Worm (Caenorhabditis elegans): ENCODE measurements around the gene ubh-3.

- TF ChIP-seq aly-1 (tag; optimal IDR thresholded peaks at IDR 0.05) (no peak), ama-1 (optimal IDR thresholded peaks at IDR 0.05) (no peak), tbx-37 (GFP tag; conservative IDR thresholded peaks at IDR 0.05) (no peak), ceh-13 (GFP tag; optimal IDR thresholded peaks at IDR 0.05) (no peak), tbx-11 (GFP tag; IDR thresholded peaks at IDR 0.05) (no peak), scrt-1 (GFP tag; IDR thresholded peaks at IDR 0.05) (no peak)
Observed at ce11 chrV:6515344-6515743, 6.7 kb upstream of the ubh-3 start.
